Worm (Caenorhabditis elegans): ENCODE results near the gene Y41E3.7.

- TF ChIP-seq sem-2 (GFP tag; optimal IDR thresholded peaks at IDR 0.05): no peak
- no peak for TF ChIP-seq drap-1 (GFP tag; optimal IDR thresholded peaks at IDR 0.05)
Observed at ce11 chrIV:15013517-15014085, at the start of gene Y41E3.7.
